Worm (Caenorhabditis elegans): ENCODE data around the gene nca-2.

DNA sequence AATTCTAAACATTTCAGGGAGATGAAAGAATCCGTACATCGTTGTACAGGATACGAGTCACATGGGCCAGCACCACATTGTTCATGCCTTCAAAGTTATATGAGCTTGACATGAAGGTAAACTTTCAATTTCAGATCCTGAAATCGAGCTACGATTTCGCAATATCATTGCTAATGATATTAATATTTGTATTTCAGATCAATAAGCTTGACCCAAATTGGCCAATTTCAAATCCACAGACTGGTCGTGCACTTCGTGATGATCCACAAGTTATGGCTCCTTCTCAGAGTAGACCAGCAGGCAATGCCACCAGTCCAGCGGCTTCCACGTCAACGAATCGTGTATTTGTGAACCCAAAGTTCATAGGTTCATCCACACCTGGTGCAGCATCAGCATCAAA lies 61.0 kb downstream of the nca-2 start:
- TF ChIP-seq hnd-1 (tag; optimal IDR thresholded peaks at IDR 0.05): no peak
- TF ChIP-seq tra-4 (tag; optimal IDR thresholded peaks at IDR 0.05): no peak
- TF ChIP-seq ama-1 (optimal IDR thresholded peaks at IDR 0.05): no peak
- no peak for TF ChIP-seq flt-1 (GFP tag; IDR thresholded peaks at IDR 0.05)
- TF ChIP-seq scrt-1 (GFP tag; IDR thresholded peaks at IDR 0.05): no peak
- no peak for TF ChIP-seq tbx-37 (GFP tag; conservative IDR thresholded peaks at IDR 0.05)
- no peak for TF ChIP-seq B0310.2 (tag; optimal IDR thresholded peaks at IDR 0.05)
- no peak for TF ChIP-seq ceh-36 (tag; optimal IDR thresholded peaks at IDR 0.05)

Measured in whole organism, early embryonic.